Worm (Caenorhabditis elegans): ENCODE measurements around the gene C05C12.6.

C05C12.6 gene

ce11 chrIV:11241368-11241767 is at the start of gene C05C12.6:
C05C12.6 (minus strand) TSS chrIV:11241468.
- TF ChIP-seq F22D6.2 (tag; optimal IDR thresholded peaks at IDR 0.05) (no peak), hlh-12 (tag; optimal IDR thresholded peaks at IDR 0.05) (no peak), nhr-179 (tag; optimal IDR thresholded peaks at IDR 0.05) (no peak), dpl-1 (GFP tag; optimal IDR thresholded peaks at IDR 0.05) (no peak)

- TF ChIP-seq ztf-6 (GFP tag; IDR thresholded peaks at IDR 0.05) (no peak), ets-4 (GFP tag; optimal IDR thresholded peaks at IDR 0.05) (peak; percentile 46), ztf-28 (GFP tag; IDR thresholded peaks at IDR 0.05) (no peak), chd-7 (tag; optimal IDR thresholded peaks at IDR 0.05) (no peak), D2030.7 (GFP tag; IDR thresholded peaks at IDR 0.05) (no peak), repo-1 (tag; optimal IDR thresholded peaks at IDR 0.05) (no peak), ceh-91 (GFP tag; IDR thresholded peaks at IDR 0.05) (no peak), hmg-1.2 (GFP tag; IDR thresholded peaks at IDR 0.05) (no peak), unc-62 (GFP tag; optimal IDR thresholded peaks at IDR 0.05) (no peak), dox-1 (GFP tag; IDR thresholded peaks at IDR 0.05) (peak; percentile 62), nfyb-1 (GFP tag; IDR thresholded peaks at IDR 0.05) (no peak), B0035.1 (tag; optimal IDR thresholded peaks at IDR 0.05) (no peak), ceh-79 (tag; optimal IDR thresholded peaks at IDR 0.05) (no peak), atf-7 (tag; optimal IDR thresholded peaks at IDR 0.05) (no peak), snpc-1.1 (tag; optimal IDR thresholded peaks at IDR 0.05; ENCODE audit: insufficient read depth) (no peak), F37B4.10 (GFP tag; IDR thresholded peaks at IDR 0.05) (no peak), lag-1 (GFP tag; IDR thresholded peaks at IDR 0.05) (no peak), lin-54 (GFP tag; optimal IDR thresholded peaks at IDR 0.05) (no peak), somi-1 (GFP tag; optimal IDR thresholded peaks at IDR 0.05) (no peak), cebp-1 (GFP tag; IDR thresholded peaks at IDR 0.05) (no peak), cebp-1 (tag; optimal IDR thresholded peaks at IDR 0.05) (peak; percentile 32), let-526 (GFP tag; IDR thresholded peaks at IDR 0.05) (no peak), ztf-22 (GFP tag; optimal IDR thresholded peaks at IDR 0.05) (no peak), Y53F4B.3 (GFP tag; IDR thresholded peaks at IDR 0.05) (no peak), ztf-26 (tag; optimal IDR thresholded peaks at IDR 0.05) (no peak), nhr-80 (tag; optimal IDR thresholded peaks at IDR 0.05) (peak; percentile 91), nhr-120 (GFP tag; IDR thresholded peaks at IDR 0.05) (no peak), madf-8 (GFP tag; conservative IDR thresholded peaks at IDR 0.05) (no peak), bed-2 (GFP tag; IDR thresholded peaks at IDR 0.05) (no peak), tbp1 (GFP tag; optimal IDR thresholded peaks at IDR 0.05) (peak; percentile 21), sdz-38 (tag; optimal IDR thresholded peaks at IDR 0.05) (no peak), madf-10 (tag; optimal IDR thresholded peaks at IDR 0.05) (no peak)
Measured at ce11 chrIV:11288965-11289364, 47.7 kb upstream of the C05C12.6 start.

ce11 chrIV:11287511-11287910 is 46.2 kb upstream of the C05C12.6 start, which contains the start of gene F54D1.6:
F54D1.6 (plus strand) TSS chrIV:11287811.
- TF ChIP-seq unc-62 (GFP tag; optimal IDR thresholded peaks at IDR 0.05), result no peak
- TF ChIP-seq ceh-27 (GFP tag; optimal IDR thresholded peaks at IDR 0.05), result no peak
- no peak for TF ChIP-seq dpff-1 (tag; optimal IDR thresholded peaks at IDR 0.05)
- no peak for TF ChIP-seq F22D6.2 (tag; optimal IDR thresholded peaks at IDR 0.05)
- TF ChIP-seq hrde-1 (tag; optimal IDR thresholded peaks at IDR 0.05; ENCODE audit: borderline replicate concordance), result no peak
- no peak for TF ChIP-seq madf-6 (GFP tag; IDR thresholded peaks at IDR 0.05)
- TF ChIP-seq nhr-27 (tag; optimal IDR thresholded peaks at IDR 0.05), result no peak
- no peak for TF ChIP-seq madf-8 (GFP tag; conservative IDR thresholded peaks at IDR 0.05)
